Worm (Caenorhabditis elegans) whole organism, L1 larva: ENCODE measurements around the gene ZK1010.4.

Source experiments
- C16A3.4 ChIP-seq: fragments of 150-350 bp; optimal IDR thresholded peaks from 2 replicates; lab custom pipeline; 2014; ENCODE audit warnings: missing biosample characterization, missing genetic modification characterization
- F16B12.6 ChIP-seq: fragments of 150-350 bp; optimal IDR thresholded peaks from 2 replicates; lab custom pipeline; 2014; ENCODE audit warnings: missing biosample characterization, missing genetic modification characterization
- Y116A8C.19 ChIP-seq: sonication (generic microtip); optimal IDR thresholded peaks from 2 replicates; lab custom pipeline; 2016; ENCODE audit warnings: missing compliant biosample characterization, missing genetic modification characterization, borderline replicate concordance
- alr-1 ChIP-seq: fragments of 200-800 bp; sonication (Bioruptor generic); optimal IDR thresholded peaks from 2 replicates; lab custom pipeline; 2018; ENCODE audit warnings: borderline replicate concordance, mild to moderate bottlenecking, missing genetic modification characterization, missing compliant biosample characterization
- ama-1 ChIP-seq: fragments of 150-350 bp; optimal IDR thresholded peaks from 2 replicates; lab custom pipeline; 2014
- ceh-63 ChIP-seq: fragments of 200-800 bp; sonication (Bioruptor generic); optimal IDR thresholded peaks from 2 replicates; lab custom pipeline; 2018; ENCODE audit warnings: mild to moderate bottlenecking, missing genetic modification characterization, missing compliant biosample characterization
- ceh-82 ChIP-seq, 3 experiments: fragments of 150-350 bp in 1 of 3; sonication (generic microtip) in 2 of 3; optimal IDR thresholded peaks; 2 replicates each; lab custom pipeline; 2014 to 2017; ENCODE audit warnings: missing biosample characterization in 3 of 3, missing genetic modification characterization in 3 of 3
- ceh-88 ChIP-seq: fragments of 200-800 bp; sonication (Bioruptor generic); IDR thresholded peaks from 2 replicates; pipeline ENCODE4 v1.3.6; 2022; ENCODE audit warnings: missing genetic modification characterization, missing compliant biosample characterization
- ceh-90 ChIP-seq: sonication (generic microtip); optimal IDR thresholded peaks from 2 replicates; lab custom pipeline; 2016; ENCODE audit warnings: missing genetic modification characterization, missing compliant biosample characterization
- ces-1 ChIP-seq: fragments of 150-350 bp; optimal IDR thresholded peaks from 2 replicates; lab custom pipeline; 2014; ENCODE audit warnings: missing biosample characterization, missing genetic modification reagents, missing genetic modification characterization
- dpl-1 ChIP-seq, 3 experiments: fragments of 150-350 bp in 2 of 3; sonication (generic microtip) in 1 of 3; optimal IDR thresholded peaks; 2 replicates each; lab custom pipeline; 2014 to 2017; ENCODE audit warnings: missing biosample characterization in 3 of 3, missing genetic modification characterization in 3 of 3, missing genetic modification reagents in 3 of 3
- efl-1 ChIP-seq, 4 experiments: fragments of 150-350 bp; optimal IDR thresholded peaks in 3 of 4; peaks in 1 of 4; 1 replicate in 1 of 4; 2 replicates in 3 of 4; lab custom pipeline; 2014; ENCODE audit warnings: missing biosample characterization in 2 of 4, missing genetic modification characterization in 2 of 4, missing genetic modification reagents in 2 of 4
- egl-27 ChIP-seq, 2 experiments: fragments of 150-350 bp in 1 of 2; sonication (generic microtip); optimal IDR thresholded peaks; 3 replicates each; lab custom pipeline; 2017 to 2018; ENCODE audit warnings: missing biosample characterization in 2 of 2, missing genetic modification characterization in 2 of 2, missing genetic modification reagents in 2 of 2
- elt-2 ChIP-seq: sonication (generic microtip); optimal IDR thresholded peaks from 2 replicates; lab custom pipeline; 2016; ENCODE audit warnings: missing genetic modification characterization, mild to moderate bottlenecking, inconsistent platforms, missing compliant biosample characterization, missing genetic modification reagents
- elt-3 ChIP-seq, 6 experiments: fragments of 150-350 bp in 1 of 6; sonication (generic microtip); optimal IDR thresholded peaks; 2 replicates each; lab custom pipeline; 2017 to 2018; ENCODE audit warnings: missing biosample characterization in 6 of 6, missing genetic modification characterization in 6 of 6, inconsistent platforms in 1 of 6
- ets-5 ChIP-seq: fragments of 200-800 bp; sonication (Bioruptor generic); IDR thresholded peaks from 2 replicates; pipeline ENCODE4 v1.3.6; 2022; ENCODE audit warnings: missing genetic modification characterization, missing compliant biosample characterization
- fkh-10 ChIP-seq: sonication (generic microtip); optimal IDR thresholded peaks from 2 replicates; lab custom pipeline; 2017; ENCODE audit warnings: missing biosample characterization, missing genetic modification reagents, missing genetic modification characterization
- fkh-8 ChIP-seq: sonication (generic microtip); optimal IDR thresholded peaks from 2 replicates; lab custom pipeline; 2016; ENCODE audit warnings: mild to moderate bottlenecking, missing genetic modification characterization, missing compliant biosample characterization
- fos-1 ChIP-seq: fragments of 150-350 bp; optimal IDR thresholded peaks from 2 replicates; lab custom pipeline; 2014; ENCODE audit warnings: missing biosample characterization, missing genetic modification characterization
- hlh-17 ChIP-seq: fragments of 200-800 bp; sonication (Bioruptor generic); optimal IDR thresholded peaks from 2 replicates; lab custom pipeline; 2018; ENCODE audit warnings: missing genetic modification characterization, mild to moderate bottlenecking, missing compliant biosample characterization, moderate library complexity, borderline replicate concordance
- hpl-2 ChIP-seq: fragments of 150-350 bp; optimal IDR thresholded peaks from 2 replicates; lab custom pipeline; 2014; ENCODE audit warnings: missing biosample characterization, missing genetic modification reagents, missing genetic modification characterization
- isw-1 ChIP-seq: fragments of 200-800 bp; sonication (Bioruptor generic); IDR thresholded peaks from 2 replicates; pipeline ENCODE4 v1.3.6; 2022; ENCODE audit warnings: missing genetic modification characterization, missing compliant biosample characterization
- jun-1 ChIP-seq: fragments of 150-350 bp; optimal IDR thresholded peaks from 2 replicates; lab custom pipeline; 2014; ENCODE audit warnings: missing biosample characterization, missing genetic modification reagents, missing genetic modification characterization
- lin-14 ChIP-seq: fragments of 200-800 bp; sonication (Bioruptor generic); optimal IDR thresholded peaks from 2 replicates; lab custom pipeline; 2018; ENCODE audit warnings: mild to moderate bottlenecking, missing genetic modification characterization, moderate library complexity, missing compliant biosample characterization
- lin-15B ChIP-seq: fragments of 150-350 bp; sonication (generic microtip); optimal IDR thresholded peaks from 3 replicates; lab custom pipeline; 2014; ENCODE audit warnings: missing biosample characterization, missing genetic modification characterization
- lin-35 ChIP-seq, 2 experiments: fragments of 150-350 bp; optimal IDR thresholded peaks; 2 replicates each; lab custom pipeline; 2014; ENCODE audit warnings: missing biosample characterization in 2 of 2, missing genetic modification characterization in 2 of 2, missing genetic modification reagents in 2 of 2
- lir-3 ChIP-seq: sonication (generic microtip); optimal IDR thresholded peaks from 2 replicates; lab custom pipeline; 2016; ENCODE audit warnings: mild to moderate bottlenecking, missing genetic modification characterization, moderate library complexity, missing compliant biosample characterization; ENCODE audit not compliant: poor library complexity
- lsy-2 ChIP-seq, 2 experiments: fragments of 150-350 bp; optimal IDR thresholded peaks; 2 replicates each; lab custom pipeline; 2014; ENCODE audit warnings: missing biosample characterization in 2 of 2, missing genetic modification characterization in 2 of 2
- mdl-1 ChIP-seq, 2 experiments: fragments of 150-350 bp; optimal IDR thresholded peaks; 2 replicates each; lab custom pipeline; 2014 to 2017; ENCODE audit warnings: missing biosample characterization in 2 of 2, missing genetic modification characterization in 2 of 2, inconsistent platforms in 1 of 2
- mep-1 ChIP-seq: fragments of 150-350 bp; optimal IDR thresholded peaks from 2 replicates; lab custom pipeline; 2014; ENCODE audit warnings: missing biosample characterization, missing genetic modification characterization
- nhr-11 ChIP-seq: fragments of 150-350 bp; optimal IDR thresholded peaks from 2 replicates; lab custom pipeline; 2014; ENCODE audit warnings: missing biosample characterization, missing genetic modification characterization
- nhr-12 ChIP-seq: sonication (generic microtip); optimal IDR thresholded peaks from 2 replicates; lab custom pipeline; 2017; ENCODE audit warnings: missing biosample characterization, missing genetic modification characterization
- nhr-20 ChIP-seq: sonication (generic microtip); optimal IDR thresholded peaks from 2 replicates; lab custom pipeline; 2016; ENCODE audit warnings: mild to moderate bottlenecking, missing genetic modification characterization, missing compliant biosample characterization
- nhr-237 ChIP-seq: fragments of 150-350 bp; optimal IDR thresholded peaks from 2 replicates; lab custom pipeline; 2014; ENCODE audit warnings: missing biosample characterization, missing genetic modification characterization
- nhr-28 ChIP-seq: fragments of 150-350 bp; optimal IDR thresholded peaks from 2 replicates; lab custom pipeline; 2014; ENCODE audit warnings: missing biosample characterization, missing genetic modification characterization
- nhr-47 ChIP-seq: sonication (generic microtip); optimal IDR thresholded peaks from 2 replicates; lab custom pipeline; 2016; ENCODE audit warnings: mild to moderate bottlenecking, missing genetic modification characterization, moderate library complexity, missing compliant biosample characterization
- nhr-71 ChIP-seq: sonication (generic microtip); optimal IDR thresholded peaks from 2 replicates; lab custom pipeline; 2016; ENCODE audit warnings: mild to moderate bottlenecking, missing genetic modification characterization, moderate library complexity, missing compliant biosample characterization
- nhr-85 ChIP-seq: sonication (generic microtip); peaks from one replicate; lab custom pipeline; 2016; ENCODE audit warnings: missing genetic modification characterization, inconsistent platforms, missing compliant biosample characterization
- rnt-1 ChIP-seq: sonication (generic microtip); optimal IDR thresholded peaks from 2 replicates; lab custom pipeline; 2016; ENCODE audit warnings: mild to moderate bottlenecking, missing genetic modification characterization, moderate library complexity, missing compliant biosample characterization
- skn-1 ChIP-seq: fragments of 150-350 bp; optimal IDR thresholded peaks from 2 replicates; lab custom pipeline; 2014; ENCODE audit warnings: missing biosample characterization, missing genetic modification characterization
- snu-23 ChIP-seq: sonication (generic microtip); optimal IDR thresholded peaks from 2 replicates; lab custom pipeline; 2016; ENCODE audit warnings: missing genetic modification characterization, missing compliant biosample characterization
- sox-4 ChIP-seq: sonication (generic microtip); optimal IDR thresholded peaks from 2 replicates; lab custom pipeline; 2016; ENCODE audit warnings: missing genetic modification characterization, missing compliant biosample characterization
- sup-37 ChIP-seq: fragments of 200-800 bp; sonication (Bioruptor generic); optimal IDR thresholded peaks from 2 replicates; lab custom pipeline; 2018; ENCODE audit warnings: mild to moderate bottlenecking, missing genetic modification characterization, missing compliant biosample characterization
- swsn-7 ChIP-seq: sonication (generic microtip); optimal IDR thresholded peaks from 2 replicates; lab custom pipeline; 2016; ENCODE audit warnings: missing genetic modification characterization, missing compliant biosample characterization
- tbx-2 ChIP-seq: sonication (generic microtip); optimal IDR thresholded peaks from 2 replicates; lab custom pipeline; 2016; ENCODE audit warnings: missing genetic modification characterization, missing compliant biosample characterization
- unc-130 ChIP-seq: fragments of 150-350 bp; optimal IDR thresholded peaks from 2 replicates; lab custom pipeline; 2017; ENCODE audit warnings: missing biosample characterization, missing genetic modification characterization, inconsistent platforms
- unc-30 ChIP-seq: sonication (generic microtip); optimal IDR thresholded peaks from 2 replicates; lab custom pipeline; 2017; ENCODE audit warnings: missing biosample characterization, missing genetic modification characterization
- unc-86 ChIP-seq: sonication (generic microtip); optimal IDR thresholded peaks from 2 replicates; lab custom pipeline; 2016; ENCODE audit warnings: missing genetic modification characterization, missing compliant biosample characterization
- vab-15 ChIP-seq: sonication (generic microtip); optimal IDR thresholded peaks from 2 replicates; lab custom pipeline; 2017; ENCODE audit warnings: missing genotype, mild to moderate bottlenecking, missing genetic modification characterization, missing compliant biosample characterization
- xbp-1 ChIP-seq: sonication (generic microtip); optimal IDR thresholded peaks from 2 replicates; lab custom pipeline; 2016; ENCODE audit warnings: missing genetic modification characterization, missing compliant biosample characterization
- zip-4 ChIP-seq: fragments of 200-800 bp; sonication (Bioruptor generic); optimal IDR thresholded peaks from 2 replicates; lab custom pipeline; 2018; ENCODE audit warnings: mild to moderate bottlenecking, missing genetic modification characterization, moderate library complexity, missing compliant biosample characterization

Gene ZK1010.4

DNA sequence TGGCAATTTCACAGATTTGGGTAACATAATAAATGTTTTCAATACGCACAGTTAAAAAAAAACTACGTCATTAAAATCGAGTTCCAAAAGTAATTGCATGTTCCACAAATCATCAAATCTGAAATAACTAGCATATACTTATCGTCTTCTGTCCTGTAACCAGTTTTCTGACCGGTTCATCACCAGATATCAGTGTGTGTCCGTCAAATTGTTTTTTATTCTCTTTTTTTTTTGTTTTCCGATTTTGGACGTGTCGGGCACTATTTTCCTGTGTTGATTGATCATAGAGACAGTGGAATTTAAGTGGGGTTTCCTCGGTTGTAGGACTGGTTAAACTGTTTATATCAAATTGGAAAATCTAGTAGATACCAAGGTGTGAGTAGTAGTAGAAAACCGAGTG, 33.0 kb downstream of the ZK1010.4 start:
- TF ChIP-seq nhr-85 (tag; lab: Kevin White, UChicago) (peak; percentile 77), hlh-17 (GFP tag; lab: Kevin White, UChicago) (no peak), snu-23 (GFP tag; lab: Kevin White, UChicago) (peak; percentile 2), lin-14 (peak; percentile 44), ceh-90 (tag; lab: Kevin White, UChicago) (no peak), skn-1 (no peak), isw-1 (no peak), sup-37 (no peak), F16B12.6 (tag; lab: Kevin White, UChicago) (no peak), tbx-2 (tag; lab: Kevin White, UChicago) (no peak), elt-3 (tag; optimal IDR thresholded peaks at IDR 0.05; lab: Kevin White, UChicago) (peak in 3 of 6 experiments; percentile 20 to 61 (median 22)), unc-130 (tag; lab: Kevin White, UChicago) (no peak), mdl-1 (tag; optimal IDR thresholded peaks at IDR 0.05; lab: Kevin White, UChicago) (no peak), xbp-1 (tag; lab: Kevin White, UChicago) (no peak), efl-1 (optimal IDR thresholded peaks at IDR 0.05; lab: Kevin White, UChicago) (no peak), efl-1 (GFP tag; optimal IDR thresholded peaks at IDR 0.05 in 1 of 2; lab: Kevin White, UChicago) (no peak), alr-1 (no peak), nhr-20 (peak; percentile 18), sox-4 (tag; lab: Kevin White, UChicago) (no peak), ama-1 (lab: Kevin White, UChicago) (no peak), lsy-2 (tag; optimal IDR thresholded peaks at IDR 0.05; lab: Kevin White, UChicago) (peak in 1 of 2 experiments; percentile 11), unc-86 (tag; lab: Kevin White, UChicago) (no peak), nhr-237 (tag; lab: Kevin White, UChicago) (no peak)

DNA sequence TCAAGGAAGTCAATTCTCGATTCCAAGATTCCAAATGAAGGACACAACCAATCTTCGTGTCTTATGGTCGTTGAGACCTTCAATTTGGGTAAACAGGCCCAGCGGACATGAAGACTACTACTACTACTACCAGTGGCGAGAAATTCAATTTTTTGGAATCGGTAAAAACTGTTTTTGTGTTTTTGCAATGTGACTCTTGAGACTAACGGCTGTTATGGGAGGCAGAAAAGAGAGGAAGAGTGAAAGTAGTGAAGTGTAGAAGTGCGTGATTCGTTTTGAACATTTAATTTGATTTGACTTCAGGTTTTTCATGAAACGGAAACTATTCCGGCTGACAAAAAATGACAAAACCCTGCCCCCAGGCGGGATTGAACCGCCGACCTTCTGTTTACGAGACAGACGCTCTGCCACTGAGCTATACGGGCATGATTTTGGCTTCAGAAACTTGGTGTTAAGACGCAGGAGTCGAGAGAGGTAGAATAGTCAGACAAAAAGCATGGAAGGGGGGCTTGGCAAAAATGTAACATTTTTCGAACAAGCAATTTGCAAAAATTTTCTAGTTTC, 35.0 kb downstream of the ZK1010.4 start:
- TF ChIP-seq unc-30 (tag; lab: Kevin White, UChicago) (no peak), Y116A8C.19 (tag; lab: Kevin White, UChicago) (no peak), fos-1 (tag; lab: Kevin White, UChicago) (peak; percentile 29), ets-5 (GFP tag; lab: Robert Waterston, UW) (no peak), C16A3.4 (peak; percentile 48), elt-2 (peak; percentile 18), zip-4 (no peak), ceh-63 (GFP tag; lab: Kevin White, UChicago) (no peak), nhr-47 (tag; lab: Kevin White, UChicago) (peak; percentile 69), rnt-1 (tag; lab: Kevin White, UChicago) (peak; percentile 63), lin-15B (tag; lab: Kevin White, UChicago) (no peak), nhr-71 (tag; lab: Kevin White, UChicago) (peak; percentile 70), jun-1 (peak; percentile 56), mep-1 (tag; lab: Kevin White, UChicago) (peak; percentile 3), ceh-82 (tag; optimal IDR thresholded peaks at IDR 0.05; lab: Kevin White, UChicago) (peak in 1 of 3 experiments; percentile 57), swsn-7 (peak; percentile 29), ceh-88 (GFP tag; lab: Robert Waterston, UW) (no peak), tbx-2 (tag; lab: Kevin White, UChicago) (no peak), fkh-8 (peak; percentile 52), nhr-28 (tag; lab: Kevin White, UChicago) (no peak), lir-3 (tag; lab: Kevin White, UChicago) (peak; percentile 5), nhr-11 (tag; lab: Kevin White, UChicago) (no peak), fkh-10 (GFP tag; lab: Kevin White, UChicago) (peak; percentile 27), lin-14 (peak; percentile 57), egl-27 (tag; optimal IDR thresholded peaks at IDR 0.05; lab: Kevin White, UChicago) (no peak), nhr-12 (tag; lab: Kevin White, UChicago) (no peak), dpl-1 (GFP tag; optimal IDR thresholded peaks at IDR 0.05; lab: Kevin White, UChicago) (peak in 2 of 3 experiments; percentile 25), vab-15 (tag; lab: Kevin White, UChicago) (peak; percentile 50), lsy-2 (tag; optimal IDR thresholded peaks at IDR 0.05; lab: Kevin White, UChicago) (peak; percentile 25 to 66), efl-1 (optimal IDR thresholded peaks at IDR 0.05; lab: Kevin White, UChicago) (peak; percentile 21 to 51), efl-1 (GFP tag; optimal IDR thresholded peaks at IDR 0.05 in 1 of 2; lab: Kevin White, UChicago) (peak; percentile 22 to 74), hpl-2 (GFP tag; lab: Kevin White, UChicago) (peak; percentile 16), lin-35 (GFP tag; optimal IDR thresholded peaks at IDR 0.05; lab: Kevin White, UChicago) (peak; percentile 30 to 75), ces-1 (GFP tag; lab: Kevin White, UChicago) (no peak)
